Fruit fly (Drosophila melanogaster) whole organism, embryonic: ENCODE data around the gene CG6843.

Experiments
- BEAF-32 ChIP-seq: fragments of 200-800 bp; sonication (Bioruptor generic); optimal IDR thresholded peaks from 3 replicates; lab custom pipeline; 2017; ENCODE audit warnings: missing biosample characterization, missing genetic modification characterization, mild to moderate bottlenecking, moderate library complexity, missing genetic modification reagents
- CG10267 ChIP-seq: fragments of 200-800 bp; sonication (Bioruptor generic); optimal IDR thresholded peaks from 2 replicates; lab custom pipeline; 2018; ENCODE audit warnings: missing biosample characterization, mild to moderate bottlenecking, missing genetic modification characterization, moderate library complexity
- CG11247 ChIP-seq: fragments of 200-800 bp; sonication (Bioruptor generic); IDR thresholded peaks from 2 replicates; pipeline ENCODE4 v1.3.6; 2022; ENCODE audit warnings: missing biosample characterization, missing genetic modification characterization
- CG12391 ChIP-seq: fragments of 200-800 bp; sonication (Bioruptor generic); optimal IDR thresholded peaks from 3 replicates; lab custom pipeline; 2018; ENCODE audit warnings: missing biosample characterization, mild to moderate bottlenecking, missing genetic modification characterization, moderate library complexity
- CG14050 ChIP-seq: fragments of 200-800 bp; sonication (Bioruptor generic); IDR thresholded peaks from 3 replicates; pipeline ENCODE4 v1.3.6; 2022; ENCODE audit warnings: missing biosample characterization, missing genetic modification characterization
- CG14965 ChIP-seq: fragments of 200-800 bp; sonication (Bioruptor generic); optimal IDR thresholded peaks from 2 replicates; lab custom pipeline; 2016; ENCODE audit warnings: missing biosample characterization, missing genetic modification characterization, borderline replicate concordance
- CG1603 ChIP-seq: fragments of 200-800 bp; sonication (Bioruptor generic); optimal IDR thresholded peaks from 2 replicates; lab custom pipeline; 2019; ENCODE audit warnings: missing biosample characterization, mild to moderate bottlenecking, missing genetic modification characterization, moderate library complexity
- CG16813 ChIP-seq: fragments of 200-800 bp; sonication (Bioruptor generic); IDR thresholded peaks from 3 replicates; pipeline ENCODE4 v1.3.6; 2022; ENCODE audit warnings: missing biosample characterization, missing genetic modification characterization; ENCODE audit not compliant: partially characterized antibody
- CG2116 ChIP-seq: fragments of 200-800 bp; sonication (Bioruptor generic); optimal IDR thresholded peaks from 3 replicates; lab custom pipeline; 2018; ENCODE audit warnings: missing biosample characterization, mild to moderate bottlenecking, missing genetic modification characterization
- CG2129 ChIP-seq: fragments of 200-800 bp; sonication (Bioruptor generic); IDR thresholded peaks from 2 replicates; pipeline ENCODE4 v1.3.6; 2022; ENCODE audit warnings: missing biosample characterization, missing genetic modification characterization; ENCODE audit not compliant: partially characterized antibody
- CG2199 ChIP-seq: fragments of 200-800 bp; sonication (Bioruptor generic); IDR thresholded peaks from 3 replicates; pipeline ENCODE4 v1.3.6; 2022; ENCODE audit warnings: missing biosample characterization, missing genetic modification characterization
- CG2712 ChIP-seq: fragments of 200-800 bp; optimal IDR thresholded peaks from 3 replicates; lab custom pipeline; 2019; ENCODE audit warnings: missing biosample characterization, mild to moderate bottlenecking, missing genetic modification characterization, moderate library complexity
- CG2889 ChIP-seq: fragments of 200-800 bp; sonication (Bioruptor generic); IDR thresholded peaks from 3 replicates; pipeline ENCODE4 v1.3.6; 2022; ENCODE audit warnings: missing biosample characterization, missing genetic modification characterization
- CG30020 ChIP-seq: fragments of 200-800 bp; optimal IDR thresholded peaks from 2 replicates; lab custom pipeline; 2019; ENCODE audit warnings: missing biosample characterization, mild to moderate bottlenecking, missing genetic modification characterization, moderate library complexity
- CG3995 ChIP-seq: fragments of 200-800 bp; sonication (Bioruptor generic); optimal IDR thresholded peaks from 3 replicates; lab custom pipeline; 2016; ENCODE audit warnings: missing biosample characterization, missing genetic modification characterization
- CG42726 ChIP-seq: fragments of 200-800 bp; sonication (Bioruptor generic); IDR thresholded peaks from 2 replicates; pipeline ENCODE4 v1.3.6; 2022; ENCODE audit warnings: missing biosample characterization, missing genetic modification characterization; ENCODE audit not compliant: partially characterized antibody
- CG4730 ChIP-seq: fragments of 200-800 bp; sonication (Bioruptor generic); IDR thresholded peaks from 2 replicates; pipeline ENCODE4 v1.3.6; 2022; ENCODE audit warnings: missing biosample characterization, missing genetic modification characterization
- CG7928 ChIP-seq: fragments of 200-800 bp; sonication (Bioruptor generic); optimal IDR thresholded peaks from 2 replicates; lab custom pipeline; 2017; ENCODE audit warnings: missing biosample characterization, mild to moderate bottlenecking, missing genetic modification characterization
- CG9215 ChIP-seq: fragments of 200-800 bp; sonication (Bioruptor generic); IDR thresholded peaks from 2 replicates; pipeline ENCODE4 v1.3.6; 2022; ENCODE audit warnings: missing biosample characterization, missing genetic modification characterization
- CG9609 ChIP-seq: fragments of 200-800 bp; sonication (Bioruptor generic); optimal IDR thresholded peaks from 3 replicates; lab custom pipeline; 2016; ENCODE audit warnings: missing biosample characterization, missing genetic modification characterization
- CG9932 ChIP-seq: fragments of 200-800 bp; sonication (Bioruptor generic); IDR thresholded peaks from 2 replicates; pipeline ENCODE4 v1.3.6; 2022; ENCODE audit warnings: missing biosample characterization, missing genetic modification characterization
- D19A ChIP-seq: fragments of 200-800 bp; optimal IDR thresholded peaks from 3 replicates; lab custom pipeline; 2019; ENCODE audit warnings: missing biosample characterization, mild to moderate bottlenecking, missing genetic modification characterization, moderate library complexity
- Dll ChIP-seq: fragments of 200-800 bp; sonication (Bioruptor generic); IDR thresholded peaks from 4 replicates; pipeline ENCODE4 v1.3.6; 2022; ENCODE audit warnings: missing biosample characterization, missing genetic modification characterization; ENCODE audit not compliant: partially characterized antibody
- E2f2 ChIP-seq: fragments of 200-800 bp; sonication (Bioruptor generic); IDR thresholded peaks from 2 replicates; pipeline ENCODE4 v1.3.6; 2022; ENCODE audit warnings: missing biosample characterization, missing genetic modification characterization
- HLH4C ChIP-seq: fragments of 200-800 bp; sonication (Bioruptor generic); IDR thresholded peaks from 3 replicates; pipeline ENCODE4 v1.3.6; 2022; ENCODE audit warnings: missing biosample characterization, missing genetic modification characterization; ENCODE audit not compliant: partially characterized antibody
- HmgZ ChIP-seq: fragments of 200-800 bp; sonication (Bioruptor generic); optimal IDR thresholded peaks from 2 replicates; lab custom pipeline; 2018; ENCODE audit warnings: missing biosample characterization, mild to moderate bottlenecking, missing genetic modification characterization
- Med ChIP-seq: fragments of 200-800 bp; sonication (Bioruptor generic); peaks from one replicate; lab custom pipeline; 2016; ENCODE audit warnings: missing biosample characterization, missing genetic modification characterization, mild to moderate bottlenecking, inconsistent platforms, moderate library complexity
- PHDP ChIP-seq: fragments of 200-800 bp; sonication (Bioruptor generic); optimal IDR thresholded peaks from 3 replicates; lab custom pipeline; 2018; ENCODE audit warnings: missing biosample characterization, mild to moderate bottlenecking, missing genetic modification characterization, moderate library complexity
- Scr ChIP-seq: fragments of 200-800 bp; sonication (Bioruptor generic); IDR thresholded peaks from 2 replicates; pipeline ENCODE4 v1.3.6; 2022; ENCODE audit warnings: missing biosample characterization, missing genetic modification characterization; ENCODE audit not compliant: partially characterized antibody
- Sin3A ChIP-seq: fragments of >200 bp; optimal IDR thresholded peaks from 2 replicates; lab custom pipeline; 2018
- Sry-δ ChIP-seq: fragments of 200-800 bp; sonication (Bioruptor generic); optimal IDR thresholded peaks from 2 replicates; lab custom pipeline; 2016; ENCODE audit warnings: missing biosample characterization, missing genetic modification characterization
- ato ChIP-seq: fragments of 200-800 bp; sonication (Bioruptor generic); IDR thresholded peaks from 2 replicates; pipeline ENCODE4 v1.3.6; 2022; ENCODE audit warnings: missing biosample characterization, missing genetic modification characterization; ENCODE audit not compliant: partially characterized antibody
- br ChIP-seq: fragments of >200 bp; optimal IDR thresholded peaks from 2 replicates; lab custom pipeline; 2017
- dpn ChIP-seq, 2 experiments: fragments of 200-800 bp; sonication (Bioruptor generic); optimal IDR thresholded peaks; 3 replicates each; lab custom pipeline; 2016; ENCODE audit warnings: missing biosample characterization in 2 of 2, missing genetic modification characterization in 2 of 2
- eyg ChIP-seq: fragments of 200-800 bp; sonication (Bioruptor generic); optimal IDR thresholded peaks from 3 replicates; lab custom pipeline; 2016; ENCODE audit warnings: missing biosample characterization, missing genetic modification characterization
- hb ChIP-seq: fragments of 200-800 bp; sonication (Bioruptor generic); IDR thresholded peaks from 3 replicates; pipeline ENCODE4 v1.3.6; 2022; ENCODE audit warnings: missing biosample characterization, missing genetic modification characterization; ENCODE audit not compliant: partially characterized antibody
- inv ChIP-seq: fragments of 200-800 bp; sonication (Bioruptor generic); IDR thresholded peaks from 2 replicates; pipeline ENCODE4 v1.3.6; 2022; ENCODE audit warnings: missing biosample characterization, missing genetic modification characterization; ENCODE audit not compliant: partially characterized antibody
- jing ChIP-seq: fragments of 200-800 bp; sonication (Bioruptor generic); optimal IDR thresholded peaks from 2 replicates; lab custom pipeline; 2018; ENCODE audit warnings: missing biosample characterization, mild to moderate bottlenecking, missing genetic modification characterization
- nerfin-2 ChIP-seq: fragments of 200-800 bp; sonication (Bioruptor generic); IDR thresholded peaks from 2 replicates; pipeline ENCODE4 v1.3.6; 2022; ENCODE audit warnings: missing biosample characterization, missing genetic modification characterization; ENCODE audit not compliant: partially characterized antibody
- nmo ChIP-seq: fragments of 200-800 bp; sonication (Bioruptor generic); optimal IDR thresholded peaks from 2 replicates; lab custom pipeline; 2018; ENCODE audit warnings: missing biosample characterization, mild to moderate bottlenecking, missing genetic modification characterization, moderate library complexity
- pho ChIP-seq: fragments of 200-800 bp; sonication (Bioruptor generic); optimal IDR thresholded peaks from 2 replicates; lab custom pipeline; 2016; ENCODE audit warnings: missing biosample characterization, missing genetic modification characterization
- psq ChIP-seq: fragments of 200-800 bp; sonication (Bioruptor generic); optimal IDR thresholded peaks from 2 replicates; lab custom pipeline; 2017; ENCODE audit warnings: missing biosample characterization, missing genetic modification characterization
- ro ChIP-seq: fragments of 200-800 bp; sonication (Bioruptor generic); IDR thresholded peaks from 2 replicates; pipeline ENCODE4 v1.3.6; 2022; ENCODE audit warnings: missing biosample characterization, missing genetic modification characterization
- sd ChIP-seq: fragments of 200-800 bp; sonication (Bioruptor generic); optimal IDR thresholded peaks from 3 replicates; lab custom pipeline; 2018; ENCODE audit warnings: missing biosample characterization, mild to moderate bottlenecking, missing genetic modification characterization, moderate library complexity
- sna ChIP-seq: fragments of 200-800 bp; sonication (Bioruptor generic); IDR thresholded peaks from 2 replicates; pipeline ENCODE4 v1.3.6; 2022; ENCODE audit warnings: missing biosample characterization, missing genetic modification characterization; ENCODE audit not compliant: partially characterized antibody
- stc ChIP-seq: fragments of 200-800 bp; sonication (Bioruptor generic); IDR thresholded peaks from 2 replicates; pipeline ENCODE4 v1.3.6; 2022; ENCODE audit warnings: missing biosample characterization, missing genetic modification characterization
- sug ChIP-seq: fragments of 200-800 bp; optimal IDR thresholded peaks from 2 replicates; lab custom pipeline; 2019; ENCODE audit warnings: missing biosample characterization, mild to moderate bottlenecking, missing genetic modification characterization, moderate library complexity
- tna ChIP-seq: fragments of 200-800 bp; sonication (Bioruptor generic); IDR thresholded peaks from 2 replicates; pipeline ENCODE4 v1.3.6; 2022; ENCODE audit warnings: missing biosample characterization, missing genetic modification characterization; ENCODE audit not compliant: partially characterized antibody
- unc-4 ChIP-seq: fragments of 200-800 bp; sonication (Bioruptor generic); IDR thresholded peaks from 2 replicates; pipeline ENCODE4 v1.3.6; 2022; ENCODE audit warnings: missing biosample characterization, missing genetic modification characterization; ENCODE audit not compliant: partially characterized antibody
- vnd ChIP-seq: fragments of 200-800 bp; sonication (Bioruptor generic); IDR thresholded peaks from 3 replicates; pipeline ENCODE4 v1.3.6; 2022; ENCODE audit warnings: missing biosample characterization, missing genetic modification characterization; ENCODE audit not compliant: partially characterized antibody

The CG6843 gene

DNA sequence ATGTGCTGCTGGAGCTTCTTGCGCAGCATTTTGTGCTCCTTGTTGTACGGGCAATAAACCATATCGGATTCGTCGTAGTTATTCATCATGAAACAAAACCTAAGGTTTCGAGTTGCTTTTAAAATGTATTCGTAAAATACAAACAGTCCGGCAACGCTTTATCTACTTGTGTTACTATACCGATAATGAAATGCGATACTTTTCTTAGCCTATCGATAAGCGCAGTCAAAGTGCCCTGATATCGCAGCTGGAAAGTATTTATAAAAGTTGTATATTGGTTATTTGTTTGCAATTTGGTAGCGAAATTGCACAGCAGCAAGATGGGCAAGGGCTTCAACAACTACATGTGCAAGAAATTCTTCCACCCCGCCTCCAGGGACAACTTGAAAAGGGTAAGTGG is at the start of gene CG6843, which contains the start of gene arx (continued):
- TF ChIP-seq Scr (peak; percentile 92), CG2129 (GFP tag; lab: Robert Waterston, UW) (peak; percentile 81), CG3995 (GFP tag; lab: Kevin White, UChicago) (peak; percentile 89), CG12391 (peak; percentile 22), eyg (GFP tag; lab: Kevin White, UChicago) (no peak), CG1603 (peak; percentile 73), hb (GFP tag; lab: Robert Waterston, UW) (peak; percentile 79), sd (tag; lab: Kevin White, UChicago) (no peak), CG11247 (GFP tag; lab: Robert Waterston, UW) (no peak), CG9932 (peak; percentile 43; the same call in 1 of the 2 replicates), sug (tag; lab: Kevin White, UChicago) (no peak), CG14050 (GFP tag; lab: Robert Waterston, UW) (no peak), CG2712 (tag; lab: Kevin White, UChicago) (peak; percentile 6), D19A (tag; lab: Kevin White, UChicago) (no peak), CG14965 (GFP tag; lab: Kevin White, UChicago) (no peak), pho (no peak), BEAF-32 (GFP tag; lab: Kevin White, UChicago) (peak; percentile 93), E2f2 (peak; percentile 70), CG9215 (no peak), psq (GFP tag; lab: Kevin White, UChicago) (peak; percentile 39), Sin3A (lab: Kevin White, UChicago) (peak; percentile 58), CG9609 (no peak), CG2889 (GFP tag; lab: Robert Waterston, UW) (no peak), CG10267 (tag; lab: Kevin White, UChicago) (peak; percentile 40), Sry-δ (GFP tag; lab: Kevin White, UChicago) (peak; percentile 83), Med (GFP tag; lab: Kevin White, UChicago) (peak; percentile 74), Dll (GFP tag; lab: Robert Waterston, UW) (peak; percentile 92), br (no peak), HLH4C (GFP tag; lab: Robert Waterston, UW) (peak; percentile 83), inv (GFP tag; lab: Robert Waterston, UW) (peak; percentile 89), CG2116 (GFP tag; lab: Kevin White, UChicago) (peak; percentile 95), unc-4 (GFP tag; lab: Robert Waterston, UW) (peak; percentile 94), nerfin-2 (peak; percentile 88), CG7928 (GFP tag; lab: Kevin White, UChicago) (peak; percentile 9), sna (peak; percentile 84), dpn (GFP tag; optimal IDR thresholded peaks at IDR 0.05; lab: Kevin White, UChicago) (no peak), ato (GFP tag; lab: Robert Waterston, UW) (peak; percentile 86), tna (GFP tag; lab: Robert Waterston, UW) (peak; percentile 88), PHDP (tag; lab: Kevin White, UChicago) (no peak), stc (GFP tag; lab: Robert Waterston, UW) (no peak), CG42726 (GFP tag; lab: Robert Waterston, UW) (peak; percentile 80; the same call in 1 of the 2 replicates), ro (no peak), HmgZ (tag; lab: Kevin White, UChicago) (peak; percentile 62), CG16813 (peak; percentile 91), CG30020 (tag; lab: Kevin White, UChicago) (peak; percentile 53), CG4730 (GFP tag; lab: Robert Waterston, UW) (no peak), nmo (GFP tag; lab: Kevin White, UChicago) (peak; percentile 16), jing (GFP tag; lab: Kevin White, UChicago) (no peak), CG2199 (peak; percentile 13; the same call in 1 of the 3 replicates), vnd (GFP tag; lab: Robert Waterston, UW) (peak; percentile 88)
